Worm (Caenorhabditis elegans): Measurements from ENCODE around the gene C47E12.2.

- TF ChIP-seq sox-2 (GFP tag; IDR thresholded peaks at IDR 0.05) (no peak), pag-3 (tag; optimal IDR thresholded peaks at IDR 0.05; ENCODE audit: borderline replicate concordance) (no peak), hlh-8 (tag; optimal IDR thresholded peaks at IDR 0.05) (no peak), dmd-4 (tag; optimal IDR thresholded peaks at IDR 0.05; ENCODE audit: borderline replicate concordance) (no peak), eyg-1 (tag; optimal IDR thresholded peaks at IDR 0.05) (no peak), dve-1 (tag; optimal IDR thresholded peaks at IDR 0.05) (no peak), unc-55 (GFP tag; optimal IDR thresholded peaks at IDR 0.05) (no peak), pha-4 (tag; optimal IDR thresholded peaks at IDR 0.05) (no peak), nfya-1 (tag; optimal IDR thresholded peaks at IDR 0.05) (no peak), fkh-10 (GFP tag; optimal IDR thresholded peaks at IDR 0.05) (no peak), rnt-1 (tag; optimal IDR thresholded peaks at IDR 0.05) (no peak), T23F11.4 (GFP tag; optimal IDR thresholded peaks at IDR 0.05) (no peak), pat-9 (tag; optimal IDR thresholded peaks at IDR 0.05) (no peak), nhr-11 (tag; optimal IDR thresholded peaks at IDR 0.05) (no peak)
Measured at ce11 chrIV:10021283-10021682, 18.0 kb upstream of the C47E12.2 start, which contains the start of gene F44D12.19.

Data from whole organism, late embryonic.